Worm (Caenorhabditis elegans) whole organism, late embryonic: ENCODE results near the gene Y45F10B.9.

Source experiments
- C38D4.7 ChIP-seq: fragments of 200-800 bp; sonication (Bioruptor generic); optimal IDR thresholded peaks from 2 replicates; lab custom pipeline; 2018; ENCODE audit warnings: mild to moderate bottlenecking, missing genetic modification characterization, moderate library complexity, missing compliant biosample characterization
- ahr-1 ChIP-seq: sonication (generic microtip); optimal IDR thresholded peaks from 2 replicates; lab custom pipeline; 2016; ENCODE audit warnings: missing genetic modification characterization, missing compliant biosample characterization
- ceh-14 ChIP-seq: sonication (generic microtip); optimal IDR thresholded peaks from 2 replicates; lab custom pipeline; 2016; ENCODE audit warnings: missing genotype, missing genetic modification characterization, missing compliant biosample characterization
- ceh-18 ChIP-seq: sonication (generic microtip); optimal IDR thresholded peaks from 2 replicates; lab custom pipeline; 2016; ENCODE audit warnings: missing genetic modification characterization, missing compliant biosample characterization
- ceh-19 ChIP-seq: fragments of 200-800 bp; sonication (Bioruptor generic); optimal IDR thresholded peaks from 2 replicates; lab custom pipeline; 2018; ENCODE audit warnings: mild to moderate bottlenecking, missing genetic modification characterization, missing compliant biosample characterization
- ceh-31 ChIP-seq: sonication (generic microtip); optimal IDR thresholded peaks from 2 replicates; lab custom pipeline; 2016; ENCODE audit warnings: missing genetic modification characterization, missing compliant biosample characterization
- ceh-45 ChIP-seq: fragments of 200-800 bp; sonication (Bioruptor generic); IDR thresholded peaks from 2 replicates; pipeline ENCODE4 v1.3.6; 2022; ENCODE audit warnings: missing genetic modification reagents, missing genetic modification characterization, missing compliant biosample characterization
- ceh-6 ChIP-seq: fragments of 200-800 bp; sonication (Bioruptor generic); optimal IDR thresholded peaks from 2 replicates; lab custom pipeline; 2018; ENCODE audit warnings: mild to moderate bottlenecking, missing genetic modification characterization, missing compliant biosample characterization
- ceh-9 ChIP-seq: sonication (generic microtip); optimal IDR thresholded peaks from 2 replicates; lab custom pipeline; 2016; ENCODE audit warnings: mild to moderate bottlenecking, missing genetic modification characterization, inconsistent platforms, missing compliant biosample characterization
- che-1 ChIP-seq: sonication (generic microtip); optimal IDR thresholded peaks from 2 replicates; lab custom pipeline; 2016; ENCODE audit warnings: mild to moderate bottlenecking, missing genetic modification characterization, missing compliant biosample characterization
- dmd-4 ChIP-seq: sonication (generic microtip); optimal IDR thresholded peaks from 2 replicates; lab custom pipeline; 2016; ENCODE audit warnings: borderline replicate concordance, missing genetic modification characterization, missing compliant biosample characterization
- dve-1 ChIP-seq: sonication (generic microtip); optimal IDR thresholded peaks from 2 replicates; lab custom pipeline; 2017; ENCODE audit warnings: antibody characterized with exemption, mild to moderate bottlenecking, missing genetic modification characterization, missing compliant biosample characterization
- elt-2 ChIP-seq: sonication (generic microtip); optimal IDR thresholded peaks from 2 replicates; lab custom pipeline; 2016; ENCODE audit warnings: missing genetic modification reagents, missing genetic modification characterization, missing compliant biosample characterization
- eyg-1 ChIP-seq: sonication (generic microtip); optimal IDR thresholded peaks from 2 replicates; lab custom pipeline; 2016; ENCODE audit warnings: missing genotype, missing genetic modification characterization, missing compliant biosample characterization
- fkh-10 ChIP-seq: fragments of 150-350 bp; optimal IDR thresholded peaks from 2 replicates; lab custom pipeline; 2014; ENCODE audit warnings: missing biosample characterization, missing genetic modification reagents, missing genetic modification characterization
- fkh-6 ChIP-seq: sonication (generic microtip); optimal IDR thresholded peaks from 2 replicates; lab custom pipeline; 2016; ENCODE audit warnings: missing genetic modification characterization, missing compliant biosample characterization
- hlh-6 ChIP-seq: sonication (generic microtip); optimal IDR thresholded peaks from 2 replicates; lab custom pipeline; 2016; ENCODE audit warnings: missing genotype, missing genetic modification characterization, missing compliant biosample characterization
- lin-11 ChIP-seq: fragments of 200-800 bp; sonication (Bioruptor generic); optimal IDR thresholded peaks from 2 replicates; lab custom pipeline; 2018; ENCODE audit warnings: mild to moderate bottlenecking, missing genetic modification characterization, missing compliant biosample characterization
- madf-2 ChIP-seq: sonication (generic microtip); optimal IDR thresholded peaks from 2 replicates; lab custom pipeline; 2017; ENCODE audit warnings: missing genetic modification characterization, missing compliant biosample characterization
- mec-3 ChIP-seq: sonication (generic microtip); optimal IDR thresholded peaks from 2 replicates; lab custom pipeline; 2016; ENCODE audit warnings: borderline replicate concordance, missing genetic modification characterization, missing compliant biosample characterization
- nfya-1 ChIP-seq: sonication (generic microtip); optimal IDR thresholded peaks from 2 replicates; lab custom pipeline; 2017; ENCODE audit warnings: missing genetic modification characterization, mild to moderate bottlenecking, missing compliant biosample characterization, antibody characterized with exemption, moderate library complexity
- npax-4 ChIP-seq: sonication (generic microtip); optimal IDR thresholded peaks from 2 replicates; lab custom pipeline; 2016; ENCODE audit warnings: missing genetic modification characterization, missing compliant biosample characterization
- odd-2 ChIP-seq: sonication (generic microtip); optimal IDR thresholded peaks from 2 replicates; lab custom pipeline; 2017; ENCODE audit warnings: antibody characterized with exemption, mild to moderate bottlenecking, missing genetic modification characterization, missing compliant biosample characterization
- pat-9 ChIP-seq: fragments of 200-800 bp; sonication (Bioruptor generic); optimal IDR thresholded peaks from 2 replicates; lab custom pipeline; 2018; ENCODE audit warnings: mild to moderate bottlenecking, missing genetic modification characterization, moderate library complexity, missing compliant biosample characterization
- pha-2 ChIP-seq: sonication (generic microtip); optimal IDR thresholded peaks from 2 replicates; lab custom pipeline; 2017; ENCODE audit warnings: mild to moderate bottlenecking, missing genetic modification characterization, missing compliant biosample characterization
- pha-4 ChIP-seq: fragments of 150-350 bp; optimal IDR thresholded peaks from 2 replicates; lab custom pipeline; 2018; ENCODE audit warnings: missing biosample characterization, missing genetic modification reagents, missing genetic modification characterization
- pqm-1 ChIP-seq: sonication (generic microtip); optimal IDR thresholded peaks from 2 replicates; lab custom pipeline; 2016; ENCODE audit warnings: missing genetic modification characterization, missing compliant biosample characterization
- sdc-2 ChIP-seq: sonication (generic microtip); optimal IDR thresholded peaks from 2 replicates; lab custom pipeline; 2016; ENCODE audit warnings: missing genotype, missing genetic modification characterization, missing compliant biosample characterization
- sox-2 ChIP-seq: fragments of 200-800 bp; sonication (Bioruptor generic); IDR thresholded peaks from 2 replicates; pipeline ENCODE4 v1.3.6; 2022; ENCODE audit warnings: missing genetic modification reagents, missing genetic modification characterization, missing compliant biosample characterization
- sox-4 ChIP-seq: sonication (generic microtip); optimal IDR thresholded peaks from 2 replicates; lab custom pipeline; 2017; ENCODE audit warnings: mild to moderate bottlenecking, missing genetic modification characterization, inconsistent platforms, missing compliant biosample characterization
- syd-9 ChIP-seq: sonication (generic microtip); optimal IDR thresholded peaks from 2 replicates; lab custom pipeline; 2016; ENCODE audit warnings: mild to moderate bottlenecking, missing genetic modification characterization, moderate library complexity, missing compliant biosample characterization
- tbx-7 ChIP-seq: sonication (generic microtip); optimal IDR thresholded peaks from 2 replicates; lab custom pipeline; 2016; ENCODE audit warnings: missing genotype, missing genetic modification characterization, missing compliant biosample characterization
- unc-42 ChIP-seq: sonication (generic microtip); optimal IDR thresholded peaks from 2 replicates; lab custom pipeline; 2016; ENCODE audit warnings: missing genotype, missing genetic modification characterization, missing compliant biosample characterization
- unc-55 ChIP-seq: sonication (generic microtip); optimal IDR thresholded peaks from 2 replicates; lab custom pipeline; 2017; ENCODE audit warnings: missing biosample characterization, missing genetic modification reagents, missing genetic modification characterization
- unc-86 ChIP-seq: sonication (generic microtip); optimal IDR thresholded peaks from 2 replicates; lab custom pipeline; 2016; ENCODE audit warnings: missing genetic modification characterization, missing compliant biosample characterization
- zip-5 ChIP-seq: sonication (generic microtip); optimal IDR thresholded peaks from 2 replicates; lab custom pipeline; 2016; ENCODE audit warnings: missing genetic modification characterization, missing compliant biosample characterization
- ztf-16 ChIP-seq: sonication (generic microtip); optimal IDR thresholded peaks from 2 replicates; lab custom pipeline; 2017; ENCODE audit warnings: missing genetic modification characterization, missing compliant biosample characterization

The Y45F10B.9 gene

DNA sequence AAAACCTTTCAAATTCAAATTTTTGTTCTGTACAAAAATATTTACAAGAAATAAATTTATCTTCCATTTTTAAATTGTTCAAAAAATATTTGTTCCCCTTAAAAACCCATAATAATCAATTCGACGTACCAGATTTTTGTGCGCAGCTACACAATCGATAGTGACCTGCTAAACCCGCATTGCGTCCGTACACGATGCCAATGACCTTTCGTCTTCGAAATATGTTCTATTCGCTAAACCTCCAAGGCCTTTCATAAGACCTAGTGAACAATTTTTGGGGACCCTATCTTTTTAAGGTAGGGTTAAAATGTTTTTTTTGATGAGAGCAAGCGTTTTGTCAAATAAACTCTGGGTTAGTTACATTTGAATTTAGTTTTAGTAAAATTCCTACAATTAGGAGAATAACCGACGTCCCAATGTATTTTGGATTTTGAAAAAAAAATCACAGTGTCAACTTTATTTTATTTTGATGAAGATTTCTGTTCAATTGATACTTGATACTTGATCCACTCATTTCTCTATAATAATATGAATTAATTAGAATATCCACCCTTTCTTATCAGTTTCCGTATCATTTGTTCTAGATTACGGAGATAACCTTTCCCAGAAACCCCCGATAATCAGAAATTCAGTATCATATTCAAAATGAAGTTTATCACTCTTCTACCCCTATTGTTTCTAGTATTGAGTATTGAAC is 4.4 kb upstream of the Y45F10B.9 start, which contains the start of gene Y45F10B.59:
TSS of gene Y45F10B.59 (plus strand) at position 647 of the 697 bp plus-strand sequence.
- no peak for TF ChIP-seq fkh-6
- TF ChIP-seq eyg-1 = no peak
- TF ChIP-seq sox-2 (GFP tag; lab: Robert Waterston, UW) = no peak
- no peak for TF ChIP-seq pha-4
- TF ChIP-seq ceh-18 (tag; lab: Kevin White, UChicago) = no peak
- no peak for TF ChIP-seq dmd-4 (tag; lab: Kevin White, UChicago)
- TF ChIP-seq sox-4 = no peak
- TF ChIP-seq sdc-2 = no peak
- TF ChIP-seq pqm-1 (tag; lab: Kevin White, UChicago) = no peak
- no peak for TF ChIP-seq pha-2 (tag; lab: Kevin White, UChicago)
- no peak for TF ChIP-seq tbx-7 (tag; lab: Kevin White, UChicago)
- TF ChIP-seq unc-42 (tag; lab: Kevin White, UChicago) = no peak
- no peak for TF ChIP-seq C38D4.7 (GFP tag; lab: Kevin White, UChicago)
- no peak for TF ChIP-seq elt-2 (tag; lab: Kevin White, UChicago)
- TF ChIP-seq ceh-19 (GFP tag; lab: Kevin White, UChicago) = no peak
- TF ChIP-seq, all 69 proteins: peak for 0

DNA sequence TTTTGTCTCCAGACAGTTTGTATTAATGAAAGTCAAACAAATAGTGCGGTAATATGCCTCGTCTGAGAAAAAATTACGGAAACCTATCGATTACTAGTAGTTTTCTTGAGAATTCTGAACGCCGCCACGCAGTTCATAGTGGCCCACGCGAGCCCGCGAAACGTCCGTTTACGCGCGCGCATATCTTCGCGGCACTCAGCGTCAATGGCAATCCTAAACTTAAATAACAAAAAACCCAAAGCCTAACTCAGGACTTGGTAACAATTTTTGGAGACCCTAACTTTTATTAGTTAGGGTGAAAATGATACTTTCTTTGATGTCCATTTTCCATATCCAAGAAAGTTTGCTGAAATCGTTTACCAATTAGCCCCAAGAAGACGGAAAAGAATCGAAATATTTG is 3.7 kb upstream of the Y45F10B.9 start:
- no peak for TF ChIP-seq fkh-6
- TF ChIP-seq pat-9 (tag; lab: Kevin White, UChicago) = no peak
- no peak for TF ChIP-seq fkh-10 (GFP tag; lab: Kevin White, UChicago)
- no peak for TF ChIP-seq odd-2 (tag; lab: Kevin White, UChicago)
- TF ChIP-seq ahr-1 (tag; lab: Kevin White, UChicago) = no peak
- no peak for TF ChIP-seq syd-9 (tag; lab: Kevin White, UChicago)
- TF ChIP-seq dve-1 (tag; lab: Kevin White, UChicago) = no peak
- no peak for TF ChIP-seq ceh-6
- no peak for TF ChIP-seq ztf-16 (tag; lab: Kevin White, UChicago)
- no peak for TF ChIP-seq nfya-1 (tag; lab: Kevin White, UChicago)
- TF ChIP-seq che-1 = no peak
- no peak for TF ChIP-seq ceh-14 (tag; lab: Kevin White, UChicago)
- TF ChIP-seq npax-4 (tag; lab: Kevin White, UChicago) = no peak

DNA sequence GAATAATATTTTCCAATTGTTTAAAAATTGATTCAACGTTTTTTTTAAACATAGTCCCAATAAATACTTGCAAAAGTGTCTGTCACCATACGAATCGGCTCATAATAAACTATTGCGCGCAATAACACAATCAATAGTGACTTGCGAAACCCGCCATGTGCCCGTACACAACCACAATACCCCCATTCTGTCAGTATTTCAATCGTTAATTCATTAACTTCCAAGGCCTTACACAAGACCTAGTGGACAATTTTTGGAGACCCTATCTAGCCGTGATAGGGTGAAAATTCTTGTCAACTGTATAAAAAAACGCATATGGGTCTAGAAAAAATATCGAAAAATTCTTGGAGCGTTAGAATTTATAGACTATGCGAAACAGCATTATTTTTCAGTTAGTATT is 2.9 kb upstream of the Y45F10B.9 start:
- no peak for TF ChIP-seq madf-2 (tag; lab: Kevin White, UChicago)
- no peak for TF ChIP-seq lin-11 (tag; lab: Kevin White, UChicago)
- no peak for TF ChIP-seq zip-5 (tag; lab: Kevin White, UChicago)
- TF ChIP-seq sox-2 (GFP tag; lab: Robert Waterston, UW) = no peak
- TF ChIP-seq sdc-2 = no peak
- no peak for TF ChIP-seq tbx-7 (tag; lab: Kevin White, UChicago)
- TF ChIP-seq pha-2 (tag; lab: Kevin White, UChicago) = no peak
- no peak for TF ChIP-seq dve-1 (tag; lab: Kevin White, UChicago)
- no peak for TF ChIP-seq ceh-31 (tag; lab: Kevin White, UChicago)
- no peak for TF ChIP-seq ceh-45 (GFP tag; lab: Robert Waterston, UW)
- TF ChIP-seq ceh-14 (tag; lab: Kevin White, UChicago) = no peak
- no peak for TF ChIP-seq unc-86 (tag; lab: Kevin White, UChicago)
- TF ChIP-seq ahr-1 (tag; lab: Kevin White, UChicago) = no peak
- TF ChIP-seq unc-55 (GFP tag; lab: Kevin White, UChicago) = no peak
- TF ChIP-seq ceh-9 (tag; lab: Kevin White, UChicago) = no peak
- no peak for TF ChIP-seq mec-3 (tag; lab: Kevin White, UChicago)
- TF ChIP-seq hlh-6 = no peak
